Worm (Caenorhabditis elegans): ENCODE measurements around the gene eif-2Bdelta.
A peak's percentile ranks its signal among the peaks of the same experiment; 100 is the strongest.

Gene eif-2Bdelta

DNA sequence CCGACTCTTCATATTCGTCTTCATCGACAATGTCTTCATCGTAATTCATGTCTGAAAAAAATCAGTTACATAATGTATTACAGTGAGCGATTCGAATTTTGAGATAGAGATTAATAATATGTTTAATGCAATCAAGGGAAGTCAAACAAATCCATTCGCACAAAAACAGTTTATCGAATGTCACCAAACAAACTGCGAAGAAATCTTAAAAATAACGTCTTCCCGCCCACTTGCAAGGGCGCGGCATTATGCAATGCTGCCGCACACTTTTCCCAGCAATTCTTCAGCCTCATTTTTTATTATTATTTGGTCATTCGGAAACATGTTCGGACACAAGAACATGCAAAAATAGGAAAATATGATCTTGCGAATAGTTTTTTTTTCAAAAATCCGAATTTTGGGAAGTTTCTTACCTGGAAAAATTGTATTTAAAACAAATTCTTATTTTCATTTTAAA, 30.6 kb downstream of the eif-2Bdelta start, which contains the start of gene mdf-1 (continued):
- TF ChIP-seq pax-1 (tag; optimal IDR thresholded peaks at IDR 0.05) (peak; percentile 21), fkh-10 (GFP tag; optimal IDR thresholded peaks at IDR 0.05) (no peak), hlh-8 (tag; optimal IDR thresholded peaks at IDR 0.05) (no peak), ceh-9 (tag; optimal IDR thresholded peaks at IDR 0.05) (no peak), ceh-19 (GFP tag; optimal IDR thresholded peaks at IDR 0.05) (no peak), che-1 (tag; optimal IDR thresholded peaks at IDR 0.05) (peak; percentile 2), ceh-14 (tag; optimal IDR thresholded peaks at IDR 0.05) (peak; percentile 50), elt-2 (tag; optimal IDR thresholded peaks at IDR 0.05) (peak; percentile 50), pha-2 (tag; optimal IDR thresholded peaks at IDR 0.05) (no peak), tbx-2 (tag; optimal IDR thresholded peaks at IDR 0.05) (peak; percentile 73), Y22D7AL.16 (tag; optimal IDR thresholded peaks at IDR 0.05) (no peak), hlh-15 (tag; optimal IDR thresholded peaks at IDR 0.05) (no peak), C38D4.7 (GFP tag; optimal IDR thresholded peaks at IDR 0.05) (no peak), hlh-13 (GFP tag; optimal IDR thresholded peaks at IDR 0.05) (no peak), unc-3 (GFP tag; conservative IDR thresholded peaks at IDR 0.05) (0 out of 2 replicates have a peak, but pooled peaks have one; percentile 6), unc-3 (tag; optimal IDR thresholded peaks at IDR 0.05) (no peak), ama-1 (optimal IDR thresholded peaks at IDR 0.05) (no peak), sox-4 (tag; optimal IDR thresholded peaks at IDR 0.05) (peak; percentile 22), unc-55 (GFP tag; optimal IDR thresholded peaks at IDR 0.05) (no peak), nfya-1 (tag; optimal IDR thresholded peaks at IDR 0.05) (peak; percentile 69), npax-4 (tag; optimal IDR thresholded peaks at IDR 0.05) (no peak), tbx-7 (tag; optimal IDR thresholded peaks at IDR 0.05) (no peak), elt-4 (tag; optimal IDR thresholded peaks at IDR 0.05) (no peak), ceh-48 (tag; optimal IDR thresholded peaks at IDR 0.05) (no peak), unc-86 (tag; optimal IDR thresholded peaks at IDR 0.05) (peak; percentile 25), zip-5 (tag; optimal IDR thresholded peaks at IDR 0.05) (no peak), hlh-30 (tag; optimal IDR thresholded peaks at IDR 0.05; ENCODE audit: insufficient read depth) (no peak), lin-11 (tag; optimal IDR thresholded peaks at IDR 0.05) (no peak), ceh-31 (tag; optimal IDR thresholded peaks at IDR 0.05) (peak; percentile 42), C08G9.2 (tag; optimal IDR thresholded peaks at IDR 0.05) (no peak), unc-42 (tag; optimal IDR thresholded peaks at IDR 0.05) (peak; percentile 25), odd-2 (tag; optimal IDR thresholded peaks at IDR 0.05) (no peak)

DNA sequence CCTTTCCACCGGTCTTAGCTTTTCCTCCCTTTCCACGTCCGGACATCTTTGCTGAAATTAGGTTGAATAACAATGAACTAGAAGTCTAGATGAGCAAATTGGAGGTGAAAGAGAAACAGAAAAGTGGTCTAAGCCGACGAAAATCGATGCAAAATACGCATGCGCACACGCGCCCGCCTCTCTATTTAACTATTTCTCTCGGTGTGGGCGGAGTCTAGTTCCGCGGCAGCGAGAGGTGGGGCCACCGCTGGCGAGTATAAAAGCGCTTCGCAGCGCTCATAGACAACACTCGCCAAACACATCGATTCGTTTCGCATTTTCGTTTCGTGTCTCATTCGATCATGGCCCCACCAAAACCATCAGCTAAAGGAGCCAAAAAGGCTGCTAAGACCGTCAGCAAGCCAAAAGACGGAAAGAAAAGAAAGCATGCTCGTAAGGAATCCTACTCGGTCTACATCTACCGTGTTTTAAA, 31.6 kb downstream of the eif-2Bdelta start, which contains the start of the genes his-35 and his-41:
Gene his-35, minus strand, starts transcription at position 51 of the 472 bp plus-strand sequence.
Gene his-41, plus strand, starts transcription at position 299 of the 472 bp plus-strand sequence.
- TF ChIP-seq unc-42 (tag; optimal IDR thresholded peaks at IDR 0.05) = no peak
- TF ChIP-seq dmd-4 (tag; optimal IDR thresholded peaks at IDR 0.05; ENCODE audit: borderline replicate concordance) = no peak
- TF ChIP-seq ceh-9 (tag; optimal IDR thresholded peaks at IDR 0.05) = no peak
- no peak for TF ChIP-seq K09A11.1 (tag; optimal IDR thresholded peaks at IDR 0.05; ENCODE audit: insufficient read depth)
- no peak for TF ChIP-seq ceh-22 (tag; optimal IDR thresholded peaks at IDR 0.05)
- no peak for TF ChIP-seq hlh-8 (tag; optimal IDR thresholded peaks at IDR 0.05)
- peak; percentile 6 for TF ChIP-seq dve-1 (tag; optimal IDR thresholded peaks at IDR 0.05)
- TF ChIP-seq rnt-1 (tag; optimal IDR thresholded peaks at IDR 0.05) = peak; percentile 11
- TF ChIP-seq nfya-1 (tag; optimal IDR thresholded peaks at IDR 0.05) = peak; percentile 39
- TF ChIP-seq hlh-13 (GFP tag; optimal IDR thresholded peaks at IDR 0.05) = no peak
- no peak for TF ChIP-seq ceh-19 (GFP tag; optimal IDR thresholded peaks at IDR 0.05)
- TF ChIP-seq ttx-3 (tag; optimal IDR thresholded peaks at IDR 0.05) = no peak
- no peak for TF ChIP-seq ahr-1 (tag; optimal IDR thresholded peaks at IDR 0.05)
- TF ChIP-seq odd-2 (tag; optimal IDR thresholded peaks at IDR 0.05) = no peak
- no peak for TF ChIP-seq fax-1 (tag; optimal IDR thresholded peaks at IDR 0.05)
- TF ChIP-seq pros-1 (tag; optimal IDR thresholded peaks at IDR 0.05) = no peak
- no peak for TF ChIP-seq ceh-6 (GFP tag; optimal IDR thresholded peaks at IDR 0.05)
- no peak for TF ChIP-seq T23F11.4 (GFP tag; optimal IDR thresholded peaks at IDR 0.05)
- TF ChIP-seq ceh-48 (tag; optimal IDR thresholded peaks at IDR 0.05) = peak; percentile 56
- TF ChIP-seq F13H6.1 (tag; optimal IDR thresholded peaks at IDR 0.05) = no peak
- no peak for TF ChIP-seq che-1 (tag; optimal IDR thresholded peaks at IDR 0.05)
- no peak for TF ChIP-seq ceh-14 (tag; optimal IDR thresholded peaks at IDR 0.05)
- TF ChIP-seq pqm-1 (tag; optimal IDR thresholded peaks at IDR 0.05) = no peak
- no peak for TF ChIP-seq pha-2 (tag; optimal IDR thresholded peaks at IDR 0.05)
- no peak for TF ChIP-seq fkh-6 (tag; optimal IDR thresholded peaks at IDR 0.05)
- TF ChIP-seq ztf-16 (tag; optimal IDR thresholded peaks at IDR 0.05) = no peak
- no peak for TF ChIP-seq unc-86 (tag; optimal IDR thresholded peaks at IDR 0.05)
- TF ChIP-seq gmeb-2 (tag; optimal IDR thresholded peaks at IDR 0.05) = no peak
- no peak for TF ChIP-seq ceh-30 (tag; optimal IDR thresholded peaks at IDR 0.05)
- no peak for TF ChIP-seq nhr-11 (tag; optimal IDR thresholded peaks at IDR 0.05)
- no peak for TF ChIP-seq ceh-45 (GFP tag; IDR thresholded peaks at IDR 0.05)
- no peak for TF ChIP-seq sox-4 (tag; optimal IDR thresholded peaks at IDR 0.05)

All from whole organism, late embryonic.